Fruit fly (Drosophila melanogaster) Kc167 (cell line): ENCODE data around the gene CG32295.

Experiments used
- Myc ChIP-seq: fragments of >200 bp; optimal IDR thresholded peaks from 2 replicates; lab custom pipeline; 2017; ENCODE audit warnings: missing external identifiers
- Sin3A ChIP-seq: fragments of >200 bp; optimal IDR thresholded peaks from 2 replicates; lab custom pipeline; 2018; ENCODE audit warnings: missing external identifiers
- h ChIP-seq: fragments of >200 bp; optimal IDR thresholded peaks from 3 replicates; lab custom pipeline; 2018; ENCODE audit warnings: missing external identifiers
- insv ChIP-seq: fragments of >200 bp; optimal IDR thresholded peaks from 3 replicates; lab custom pipeline; 2018; ENCODE audit warnings: missing external identifiers
- psq ChIP-seq: fragments of >200 bp; optimal IDR thresholded peaks from 2 replicates; lab custom pipeline; 2017; ENCODE audit warnings: missing external identifiers
- ttk ChIP-seq: sonication (Bioruptor generic); optimal IDR thresholded peaks from 2 replicates; lab custom pipeline; 2017; ENCODE audit warnings: missing external identifiers

CG32295 gene

dm6 chr3L:2530635-2531034 lies 3.9 kb upstream of the CG32295 start:
- TF ChIP-seq psq (no peak), insv (lab: Kevin White, UChicago) (no peak), Myc (no peak), Sin3A (lab: Kevin White, UChicago) (no peak), h (lab: Kevin White, UChicago) (no peak), ttk (no peak)

DNA sequence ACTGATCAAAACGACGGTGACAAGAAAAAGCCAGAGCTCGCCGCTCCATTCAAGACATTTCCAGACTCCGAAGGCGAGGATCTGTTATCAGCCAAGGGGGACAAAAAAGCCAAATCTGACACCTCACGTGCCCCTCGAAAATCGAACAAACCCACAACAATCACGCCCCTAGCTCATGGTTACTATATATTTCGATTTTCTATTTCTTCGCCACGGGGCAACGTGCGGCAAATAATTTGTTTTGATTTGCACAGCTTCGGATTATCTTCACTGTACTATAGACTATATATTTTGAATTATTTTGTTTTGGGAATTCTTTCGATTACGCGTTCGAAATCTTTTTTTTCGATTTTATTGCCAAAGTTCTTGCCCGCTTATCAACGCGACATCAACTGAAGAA lies 3.3 kb upstream of the CG32295 start:
- TF ChIP-seq ttk (no peak), insv (lab: Kevin White, UChicago) (no peak), Myc (no peak), Sin3A (lab: Kevin White, UChicago) (no peak), psq (no peak), h (lab: Kevin White, UChicago) (no peak)

DNA sequence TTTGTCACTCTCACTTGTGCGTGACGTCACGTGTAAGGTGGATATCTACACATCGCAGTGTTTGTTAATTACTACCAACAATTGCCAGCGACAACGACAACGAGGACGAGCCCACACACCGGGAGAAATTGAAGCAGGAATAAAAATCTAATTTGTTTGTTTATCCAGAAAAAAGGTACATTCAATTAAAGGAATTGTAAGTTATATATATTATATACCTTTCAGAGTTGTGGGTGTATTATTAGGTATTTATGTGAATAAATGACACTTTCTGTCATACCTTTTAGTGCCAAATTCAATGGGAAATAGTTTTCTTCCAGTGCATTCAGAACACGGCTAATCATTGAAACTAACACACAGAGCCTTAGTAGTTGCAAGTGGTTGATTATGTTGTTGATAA lies 11.6 kb downstream of the CG32295 start:
- no peak for TF ChIP-seq ttk
- TF ChIP-seq Myc: no peak
- no peak for TF ChIP-seq psq
- no peak for TF ChIP-seq h (lab: Kevin White, UChicago)
- TF ChIP-seq Sin3A (lab: Kevin White, UChicago): no peak
- TF ChIP-seq insv (lab: Kevin White, UChicago): no peak

dm6 chr3L:2504796-2505195 lies 22.0 kb downstream of the CG32295 start:
- TF ChIP-seq psq (no peak), Sin3A (lab: Kevin White, UChicago) (no peak), h (lab: Kevin White, UChicago) (no peak), ttk (no peak)

DNA sequence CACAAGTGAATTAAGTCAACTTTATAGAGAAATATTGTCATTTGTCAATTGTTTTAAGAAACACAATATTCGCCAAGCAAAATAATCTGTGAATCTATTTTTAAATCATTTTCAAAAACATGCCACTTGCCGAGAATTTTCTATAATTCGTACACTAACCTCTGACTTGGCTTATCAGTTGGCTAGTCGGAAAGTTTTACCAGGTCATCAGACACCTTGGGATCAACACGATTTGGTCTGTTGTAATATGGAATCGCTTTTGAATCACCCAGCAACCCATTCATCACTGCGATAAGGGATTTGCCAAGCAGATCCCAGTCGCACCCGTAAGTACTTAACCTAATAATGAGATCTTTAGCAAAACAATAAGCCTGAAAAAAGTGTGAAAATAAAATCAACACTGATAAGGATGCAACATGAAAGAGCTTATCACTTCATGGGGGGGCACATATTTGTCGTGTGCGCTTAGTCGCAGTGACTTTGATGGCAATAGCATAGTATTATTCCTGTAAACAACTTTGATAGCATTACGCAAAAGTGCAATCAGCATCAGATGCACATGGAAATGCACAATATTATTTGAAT lies 22.6 kb downstream of the CG32295 start:
- no peak for TF ChIP-seq Myc
- TF ChIP-seq Sin3A (lab: Kevin White, UChicago): no peak
- TF ChIP-seq psq: no peak
- TF ChIP-seq h (lab: Kevin White, UChicago): no peak
- TF ChIP-seq insv (lab: Kevin White, UChicago): no peak
- no peak for TF ChIP-seq ttk

DNA sequence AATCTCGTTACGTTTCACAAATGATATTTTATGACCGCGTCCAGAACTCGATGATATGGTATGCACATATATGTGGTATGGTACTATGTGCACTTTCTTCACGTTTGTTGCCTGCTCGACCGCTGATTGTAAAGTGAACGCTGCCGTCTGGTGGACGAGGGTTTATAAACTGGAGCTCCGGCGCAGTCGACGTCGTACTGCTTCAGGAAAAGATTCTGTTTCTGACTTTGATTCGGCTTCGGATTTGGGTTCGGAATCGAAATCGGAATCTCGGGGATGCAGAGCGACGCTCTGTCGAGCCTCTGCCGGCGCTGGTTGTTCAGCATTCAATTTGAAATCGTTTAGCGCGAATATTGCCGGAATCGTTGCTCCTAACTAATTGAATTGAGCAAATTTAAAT lies 23.3 kb downstream of the CG32295 start, which contains the start of gene CG16758:
TSS of gene CG16758 (minus strand) at position 142 of the 400 bp plus-strand sequence.
- TF ChIP-seq Myc (no peak), insv (lab: Kevin White, UChicago) (no peak), psq (no peak), ttk (no peak), h (lab: Kevin White, UChicago) (no peak), Sin3A (lab: Kevin White, UChicago) (no peak)

DNA sequence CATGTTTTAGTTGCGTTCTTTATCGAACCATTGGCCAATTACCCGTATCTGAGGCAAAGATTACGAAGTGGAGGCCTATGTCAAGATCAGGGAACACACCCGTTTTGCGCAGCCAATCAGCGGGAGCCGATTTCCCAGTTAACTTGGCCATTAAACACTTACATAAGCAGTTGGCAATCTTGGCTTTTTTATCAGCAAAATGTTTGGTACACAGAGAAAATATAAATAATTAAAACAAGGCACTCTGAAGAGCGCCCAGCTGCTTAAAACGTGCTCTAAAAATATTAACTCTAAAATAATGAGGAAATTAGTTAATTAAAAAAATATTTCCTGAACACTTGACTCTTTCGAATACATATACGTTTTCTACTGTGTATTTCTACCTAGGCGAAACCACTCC lies 25.0 kb downstream of the CG32295 start:
- TF ChIP-seq h (lab: Kevin White, UChicago): no peak
- TF ChIP-seq insv (lab: Kevin White, UChicago): no peak
- no peak for TF ChIP-seq Myc
- no peak for TF ChIP-seq ttk
- no peak for TF ChIP-seq Sin3A (lab: Kevin White, UChicago)
- TF ChIP-seq psq: no peak

- no peak for TF ChIP-seq Myc
- TF ChIP-seq h (lab: Kevin White, UChicago): no peak
- TF ChIP-seq Sin3A (lab: Kevin White, UChicago): no peak
- TF ChIP-seq insv (lab: Kevin White, UChicago): no peak
- no peak for TF ChIP-seq ttk
- no peak for TF ChIP-seq psq
Measured at dm6 chr3L:2499077-2499476, 27.7 kb downstream of the CG32295 start.

dm6 chr3L:2494183-2494541 lies 32.6 kb downstream of the CG32295 start:
- no peak for TF ChIP-seq h (lab: Kevin White, UChicago)
- no peak for TF ChIP-seq Sin3A (lab: Kevin White, UChicago)
- TF ChIP-seq ttk: no peak
- TF ChIP-seq Myc: no peak
- no peak for TF ChIP-seq insv (lab: Kevin White, UChicago)
- TF ChIP-seq psq: no peak

DNA sequence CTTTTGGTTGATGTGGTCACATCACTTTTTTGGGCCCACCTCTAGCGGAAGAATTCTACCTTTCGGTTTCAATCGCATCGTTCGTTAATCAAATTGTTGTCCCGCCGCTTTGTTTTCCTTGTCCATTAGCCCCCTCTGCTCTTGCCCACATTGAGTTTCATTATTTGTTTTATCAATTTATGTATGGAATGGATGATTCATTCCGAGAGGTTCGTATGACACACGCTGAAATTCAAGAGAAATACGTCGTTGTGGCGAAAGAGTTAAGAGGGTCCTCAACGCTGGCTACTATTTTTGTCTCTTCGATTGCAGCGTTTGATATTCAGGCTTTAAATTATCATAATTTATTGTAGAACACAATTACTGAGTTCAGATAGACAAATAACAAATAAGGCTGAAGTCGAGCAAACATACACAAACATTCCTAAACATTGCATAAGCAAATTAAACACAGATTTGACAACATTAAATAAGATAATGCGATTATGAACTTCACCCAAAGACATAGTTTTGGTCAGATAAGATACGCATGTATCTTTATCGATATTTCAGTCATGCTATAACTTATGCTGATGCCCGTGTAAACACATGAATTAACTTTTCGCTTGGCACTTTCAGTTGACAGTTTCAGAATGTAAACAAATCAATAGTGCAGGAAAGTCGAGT lies 33.1 kb downstream of the CG32295 start:
- TF ChIP-seq Sin3A (lab: Kevin White, UChicago) (no peak), h (lab: Kevin White, UChicago) (no peak), psq (no peak), insv (lab: Kevin White, UChicago) (no peak), Myc (no peak), ttk (no peak)

dm6 chr3L:2490752-2491151 lies 36.0 kb downstream of the CG32295 start:
- TF ChIP-seq insv (lab: Kevin White, UChicago) (no peak), psq (no peak), h (lab: Kevin White, UChicago) (no peak), Myc (no peak), Sin3A (lab: Kevin White, UChicago) (no peak), ttk (no peak)

DNA sequence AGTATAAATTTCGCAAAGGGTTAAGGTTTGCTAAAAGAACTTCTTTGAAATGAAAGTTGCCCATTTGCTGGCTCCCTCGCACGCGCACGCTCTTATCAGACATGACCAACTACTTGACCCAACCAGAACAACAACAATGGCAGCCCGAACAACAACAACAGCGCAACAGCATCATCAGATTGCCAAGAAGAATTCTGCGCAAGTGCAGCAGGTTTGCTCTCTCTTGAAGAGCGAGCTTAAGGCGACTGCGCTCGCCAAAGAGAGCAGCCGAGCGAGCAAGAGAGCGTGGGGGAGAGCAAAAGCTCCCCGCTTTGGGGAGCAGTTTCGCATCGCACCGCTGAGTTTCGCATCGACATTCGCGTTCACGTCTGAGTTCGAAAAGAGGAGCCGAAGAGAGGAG lies 36.9 kb downstream of the CG32295 start:
- no peak for TF ChIP-seq psq

DNA sequence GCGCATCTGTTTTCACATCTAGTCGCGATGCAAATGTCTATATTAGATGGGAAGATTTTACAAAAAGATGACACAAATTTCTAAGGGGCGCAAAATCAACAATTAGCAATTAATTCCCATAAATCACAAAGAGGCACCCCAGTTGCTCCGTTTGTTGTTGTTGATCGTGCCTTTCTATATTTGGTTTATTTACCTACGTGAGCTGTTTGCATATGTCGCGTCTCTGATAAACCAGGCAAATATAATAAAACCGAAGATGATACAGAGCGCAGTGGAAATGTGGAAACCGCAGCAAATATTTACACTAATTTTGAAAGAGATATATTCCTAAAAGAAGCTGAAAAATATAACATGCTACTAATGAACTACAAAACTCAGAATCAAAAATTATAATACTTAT lies 37.3 kb downstream of the CG32295 start:
- TF ChIP-seq Sin3A (lab: Kevin White, UChicago): no peak
- no peak for TF ChIP-seq insv (lab: Kevin White, UChicago)
- no peak for TF ChIP-seq psq
- no peak for TF ChIP-seq ttk
